Fruit fly (Drosophila melanogaster) whole organism, embryonic: ENCODE data around the gene Sp7.
A peak's percentile ranks its signal among the peaks of the same experiment; 100 is the strongest.

Experiments used
- Asciz ChIP-seq: fragments of 200-800 bp; sonication (Bioruptor generic); optimal IDR thresholded peaks from 2 replicates; lab custom pipeline; 2017; ENCODE audit warnings: missing biosample characterization, mild to moderate bottlenecking, missing genetic modification characterization, missing genetic modification reagents
- Atf3 ChIP-seq: fragments of 200-800 bp; sonication (Bioruptor generic); optimal IDR thresholded peaks from 3 replicates; lab custom pipeline; 2016; ENCODE audit warnings: missing biosample characterization, missing genetic modification characterization
- CG10209 ChIP-seq: fragments of 200-800 bp; sonication (Bioruptor generic); optimal IDR thresholded peaks from 3 replicates; lab custom pipeline; 2017; ENCODE audit warnings: missing biosample characterization, mild to moderate bottlenecking, missing genetic modification characterization, missing genetic modification reagents
- CG13296 ChIP-seq: fragments of 200-800 bp; sonication (Bioruptor generic); optimal IDR thresholded peaks from 3 replicates; lab custom pipeline; 2018; ENCODE audit warnings: missing biosample characterization, mild to moderate bottlenecking, missing genetic modification characterization
- CG15011 ChIP-seq: fragments of 200-800 bp; sonication (Bioruptor generic); optimal IDR thresholded peaks from 3 replicates; lab custom pipeline; 2018; ENCODE audit warnings: missing biosample characterization, mild to moderate bottlenecking, missing genetic modification characterization
- CG16815 ChIP-seq: fragments of 200-800 bp; sonication (Bioruptor generic); optimal IDR thresholded peaks from 3 replicates; lab custom pipeline; 2017; ENCODE audit warnings: missing biosample characterization, mild to moderate bottlenecking, missing genetic modification characterization
- CG17359 ChIP-seq: fragments of 200-800 bp; sonication (Bioruptor generic); optimal IDR thresholded peaks from 3 replicates; lab custom pipeline; 2018; ENCODE audit warnings: missing biosample characterization, mild to moderate bottlenecking, missing genetic modification characterization, moderate library complexity
- CG2202 ChIP-seq: fragments of 200-800 bp; sonication (Bioruptor generic); optimal IDR thresholded peaks from 2 replicates; lab custom pipeline; 2018; ENCODE audit warnings: missing biosample characterization, mild to moderate bottlenecking, missing genetic modification characterization
- CG32532 ChIP-seq: fragments of 200-800 bp; sonication (Bioruptor generic); IDR thresholded peaks from 2 replicates; pipeline ENCODE4 v1.3.6; 2022; ENCODE audit warnings: missing biosample characterization, missing genetic modification characterization
- CG3407 ChIP-seq: fragments of 200-800 bp; sonication (Bioruptor generic); optimal IDR thresholded peaks from 2 replicates; lab custom pipeline; 2018; ENCODE audit warnings: missing biosample characterization, mild to moderate bottlenecking, missing genetic modification characterization
- CG34376 ChIP-seq: fragments of 200-800 bp; sonication (Bioruptor generic); optimal IDR thresholded peaks from 2 replicates; lab custom pipeline; 2018; ENCODE audit warnings: missing biosample characterization, mild to moderate bottlenecking, missing genetic modification characterization
- CG43689 ChIP-seq: fragments of 200-800 bp; sonication (Bioruptor generic); IDR thresholded peaks from 2 replicates; pipeline ENCODE4 v1.3.6; 2022; ENCODE audit warnings: missing biosample characterization, missing genetic modification characterization
- CG7271 ChIP-seq: fragments of 200-800 bp; sonication (Bioruptor generic); optimal IDR thresholded peaks from 2 replicates; lab custom pipeline; 2018; ENCODE audit warnings: missing biosample characterization, mild to moderate bottlenecking, missing genetic modification characterization, moderate library complexity
- CG7786 ChIP-seq: fragments of 200-800 bp; sonication (Bioruptor generic); optimal IDR thresholded peaks from 2 replicates; lab custom pipeline; 2016; ENCODE audit warnings: missing biosample characterization, missing genetic modification characterization
- CG8765 ChIP-seq: fragments of 200-800 bp; sonication (Bioruptor generic); IDR thresholded peaks from 2 replicates; pipeline ENCODE4 v1.3.6; 2022; ENCODE audit warnings: missing biosample characterization, missing genetic modification characterization
- Deaf1 ChIP-seq: fragments of 200-800 bp; optimal IDR thresholded peaks from 3 replicates; lab custom pipeline; 2019; ENCODE audit warnings: missing biosample characterization, mild to moderate bottlenecking, missing genetic modification characterization, moderate library complexity
- GATAe ChIP-seq: fragments of 200-800 bp; sonication (Bioruptor generic); conservative IDR thresholded peaks from 2 replicates; pipeline ENCODE4 v1.3.6; 2022; ENCODE audit warnings: missing biosample characterization, missing genetic modification characterization
- HmgZ ChIP-seq: fragments of 200-800 bp; sonication (Bioruptor generic); optimal IDR thresholded peaks from 2 replicates; lab custom pipeline; 2018; ENCODE audit warnings: missing biosample characterization, mild to moderate bottlenecking, missing genetic modification characterization
- Hmx ChIP-seq: fragments of 200-800 bp; sonication (Bioruptor generic); optimal IDR thresholded peaks from 2 replicates; lab custom pipeline; 2016; ENCODE audit warnings: missing biosample characterization, missing genetic modification characterization
- Kr ChIP-seq: fragments of 200-800 bp; sonication (Bioruptor generic); optimal IDR thresholded peaks from 2 replicates; lab custom pipeline; 2017; ENCODE audit warnings: missing biosample characterization, mild to moderate bottlenecking, missing genetic modification characterization
- Lim3 ChIP-seq: fragments of 200-800 bp; sonication (Bioruptor generic); IDR thresholded peaks from 2 replicates; pipeline ENCODE4 v1.3.6; 2022; ENCODE audit warnings: missing biosample characterization, missing genetic modification characterization
- NK7.1 ChIP-seq: fragments of 200-800 bp; sonication (Bioruptor generic); optimal IDR thresholded peaks from 3 replicates; lab custom pipeline; 2016; ENCODE audit warnings: missing biosample characterization, missing genetic modification characterization
- Pdp1 ChIP-seq, 2 experiments: fragments of 200-800 bp; sonication (Bioruptor generic); optimal IDR thresholded peaks; 3 replicates each; lab custom pipeline; 2016; ENCODE audit warnings: missing biosample characterization in 2 of 2, missing genetic modification characterization in 2 of 2, mild to moderate bottlenecking in 1 of 2, moderate library complexity in 1 of 2
- Rfx ChIP-seq: fragments of 200-800 bp; sonication (Bioruptor generic); IDR thresholded peaks from 2 replicates; pipeline ENCODE4 v1.3.6; 2022; ENCODE audit warnings: missing biosample characterization, missing genetic modification characterization
- Trl ChIP-seq, 3 experiments: fragments of >200 bp in 2 of 3; fragments of 200-800 bp in 1 of 3; sonication (Bioruptor generic) in 1 of 3; optimal IDR thresholded peaks; 2 replicates in 1 of 3; 3 replicates in 2 of 3; lab custom pipeline; 2016 to 2017; ENCODE audit warnings: missing biosample characterization in 1 of 3, missing genetic modification characterization in 1 of 3
- Usf ChIP-seq: fragments of 200-800 bp; sonication (Bioruptor generic); optimal IDR thresholded peaks from 2 replicates; lab custom pipeline; 2017; ENCODE audit warnings: missing genotype, missing biosample characterization, missing genetic modification characterization
- amos ChIP-seq: fragments of 200-800 bp; sonication (Bioruptor generic); IDR thresholded peaks from 2 replicates; pipeline ENCODE4 v1.3.6; 2022; ENCODE audit warnings: missing biosample characterization, missing genetic modification characterization; ENCODE audit not compliant: partially characterized antibody
- bowl ChIP-seq: fragments of 200-800 bp; sonication (Bioruptor generic); IDR thresholded peaks from 2 replicates; pipeline ENCODE4 v1.3.6; 2022; ENCODE audit warnings: missing biosample characterization, missing genetic modification characterization
- corto ChIP-seq: fragments of 200-800 bp; sonication (Bioruptor generic); optimal IDR thresholded peaks from 2 replicates; lab custom pipeline; 2016; ENCODE audit warnings: missing biosample characterization, mild to moderate bottlenecking, missing genetic modification characterization, moderate library complexity
- crc ChIP-seq: fragments of 200-800 bp; sonication (Bioruptor generic); optimal IDR thresholded peaks from 2 replicates; lab custom pipeline; 2016; ENCODE audit warnings: missing biosample characterization, missing genetic modification characterization
- crp ChIP-seq, 2 experiments: fragments of 200-800 bp; sonication (Bioruptor generic); optimal IDR thresholded peaks; 2 replicates in 1 of 2; 3 replicates in 1 of 2; lab custom pipeline; 2017; ENCODE audit warnings: missing biosample characterization in 2 of 2, missing genetic modification characterization in 2 of 2, mild to moderate bottlenecking in 1 of 2, moderate library complexity in 1 of 2
- dm ChIP-seq: fragments of 200-800 bp; sonication (Bioruptor generic); optimal IDR thresholded peaks from 3 replicates; lab custom pipeline; 2016; ENCODE audit warnings: missing biosample characterization, missing genetic modification characterization
- exex ChIP-seq: fragments of 200-800 bp; sonication (Bioruptor generic); optimal IDR thresholded peaks from 4 replicates; lab custom pipeline; 2018; ENCODE audit warnings: missing biosample characterization, mild to moderate bottlenecking, missing genetic modification characterization, moderate library complexity
- grn ChIP-seq: fragments of 200-800 bp; sonication (Bioruptor generic); optimal IDR thresholded peaks from 3 replicates; lab custom pipeline; 2017; ENCODE audit warnings: missing biosample characterization, missing genetic modification characterization
- hth ChIP-seq: fragments of >200 bp; optimal IDR thresholded peaks from 2 replicates; lab custom pipeline; 2017; ENCODE audit warnings: inconsistent platforms
- jing ChIP-seq: fragments of 200-800 bp; sonication (Bioruptor generic); optimal IDR thresholded peaks from 2 replicates; lab custom pipeline; 2018; ENCODE audit warnings: missing biosample characterization, mild to moderate bottlenecking, missing genetic modification characterization
- kah ChIP-seq: fragments of 200-800 bp; sonication (Bioruptor generic); optimal IDR thresholded peaks from 2 replicates; lab custom pipeline; 2018; ENCODE audit warnings: missing biosample characterization, mild to moderate bottlenecking, missing genetic modification characterization
- kay ChIP-seq: fragments of 200-800 bp; sonication (Bioruptor generic); optimal IDR thresholded peaks from 2 replicates; lab custom pipeline; 2016; ENCODE audit warnings: missing biosample characterization, missing genetic modification characterization
- lab ChIP-seq: fragments of 200-800 bp; sonication (Bioruptor generic); optimal IDR thresholded peaks from 3 replicates; lab custom pipeline; 2017; ENCODE audit warnings: missing biosample characterization, missing genetic modification characterization, mild to moderate bottlenecking, moderate library complexity, missing genetic modification reagents
- lbe ChIP-seq: fragments of 200-800 bp; sonication (Bioruptor generic); optimal IDR thresholded peaks from 2 replicates; lab custom pipeline; 2016; ENCODE audit warnings: missing biosample characterization, mild to moderate bottlenecking, missing genetic modification characterization
- mirr ChIP-seq: fragments of 200-800 bp; sonication (Bioruptor generic); optimal IDR thresholded peaks from 3 replicates; lab custom pipeline; 2018; ENCODE audit warnings: missing biosample characterization, mild to moderate bottlenecking, missing genetic modification characterization
- nau ChIP-seq: fragments of 200-800 bp; sonication (Bioruptor generic); optimal IDR thresholded peaks from 3 replicates; lab custom pipeline; 2017; ENCODE audit warnings: missing biosample characterization, mild to moderate bottlenecking, missing genetic modification characterization, missing genetic modification reagents
- psq ChIP-seq: fragments of 200-800 bp; sonication (Bioruptor generic); optimal IDR thresholded peaks from 2 replicates; lab custom pipeline; 2017; ENCODE audit warnings: missing biosample characterization, missing genetic modification characterization
- scrt ChIP-seq: fragments of 200-800 bp; sonication (Bioruptor generic); optimal IDR thresholded peaks from 2 replicates; lab custom pipeline; 2018; ENCODE audit warnings: missing biosample characterization, mild to moderate bottlenecking, missing genetic modification characterization, moderate library complexity
- sd ChIP-seq: fragments of 200-800 bp; sonication (Bioruptor generic); optimal IDR thresholded peaks from 3 replicates; lab custom pipeline; 2018; ENCODE audit warnings: missing biosample characterization, mild to moderate bottlenecking, missing genetic modification characterization, moderate library complexity
- slp2 ChIP-seq: fragments of 200-800 bp; sonication (Bioruptor generic); optimal IDR thresholded peaks from 2 replicates; lab custom pipeline; 2016; ENCODE audit warnings: missing biosample characterization, missing genetic modification characterization
- sob ChIP-seq: fragments of 200-800 bp; sonication (Bioruptor generic); IDR thresholded peaks from 2 replicates; pipeline ENCODE4 v1.3.6; 2022; ENCODE audit warnings: missing biosample characterization, missing genetic modification characterization
- stc ChIP-seq: fragments of 200-800 bp; sonication (Bioruptor generic); IDR thresholded peaks from 2 replicates; pipeline ENCODE4 v1.3.6; 2022; ENCODE audit warnings: missing biosample characterization, missing genetic modification characterization
- sug ChIP-seq: fragments of 200-800 bp; optimal IDR thresholded peaks from 2 replicates; lab custom pipeline; 2019; ENCODE audit warnings: missing biosample characterization, mild to moderate bottlenecking, missing genetic modification characterization, moderate library complexity
- twi ChIP-seq: fragments of 200-800 bp; optimal IDR thresholded peaks from 2 replicates; lab custom pipeline; 2019; ENCODE audit warnings: missing biosample characterization, mild to moderate bottlenecking, missing genetic modification characterization, moderate library complexity

Gene Sp7

DNA sequence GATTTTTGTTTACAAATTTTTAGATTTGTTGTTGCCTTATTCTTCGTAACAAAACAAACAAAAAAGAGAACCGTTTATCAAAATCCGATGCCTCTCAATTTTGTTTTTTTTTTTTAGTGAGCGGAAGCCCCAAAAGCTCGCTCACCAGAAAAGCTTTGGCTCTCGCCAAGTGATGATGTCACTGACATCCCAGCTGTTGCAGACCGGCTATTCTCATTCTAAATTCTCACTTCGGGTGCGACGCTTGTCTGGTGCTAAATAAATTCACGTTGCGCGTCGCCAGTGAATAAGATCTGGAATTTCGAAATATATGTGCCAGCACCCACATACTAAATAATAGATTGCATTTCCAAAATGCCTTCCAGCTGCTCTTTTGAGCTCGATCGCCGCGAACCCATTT, 34.3 kb downstream of the Sp7 start, which contains the start of gene CG2641 (continued):
- TF ChIP-seq Pdp1 (GFP tag; optimal IDR thresholded peaks at IDR 0.05; lab: Kevin White, UChicago): peak in 1 of 2 experiments; percentile 53
- TF ChIP-seq psq (GFP tag; lab: Kevin White, UChicago): no peak
- peak; percentile 36; the same call in 1 of the 2 replicates for TF ChIP-seq CG32532 (GFP tag; lab: Robert Waterston, UW)
- TF ChIP-seq bowl (GFP tag; lab: Robert Waterston, UW): no peak
- TF ChIP-seq CG15011 (GFP tag; lab: Kevin White, UChicago): no peak
- no peak for TF ChIP-seq CG16815 (GFP tag; lab: Kevin White, UChicago)
- peak in 1 of 2 experiments; percentile 63 for TF ChIP-seq crp (GFP tag; optimal IDR thresholded peaks at IDR 0.05; lab: Kevin White, UChicago)
- TF ChIP-seq slp2 (GFP tag; lab: Kevin White, UChicago): no peak
- no peak for TF ChIP-seq sob (GFP tag; lab: Robert Waterston, UW)
- peak; percentile 68 for TF ChIP-seq corto
- no peak for TF ChIP-seq nau (GFP tag; lab: Kevin White, UChicago)
- TF ChIP-seq amos: peak; percentile 8; the same call in 1 of the 2 replicates
- peak; percentile 71 to 89 for TF ChIP-seq Trl (optimal IDR thresholded peaks at IDR 0.05; lab: Kevin White, UChicago)
- TF ChIP-seq Trl (GFP tag; optimal IDR thresholded peaks at IDR 0.05; lab: Kevin White, UChicago): no peak
- TF ChIP-seq CG43689: no peak
- TF ChIP-seq CG34376 (GFP tag; lab: Kevin White, UChicago): peak; percentile 47
- TF ChIP-seq NK7.1 (GFP tag; lab: Kevin White, UChicago): no peak
- peak; percentile 23 for TF ChIP-seq lab (GFP tag; lab: Kevin White, UChicago)
- TF ChIP-seq scrt (GFP tag; lab: Kevin White, UChicago): peak; percentile 13
- peak; percentile 34 for TF ChIP-seq Deaf1 (tag; lab: Kevin White, UChicago)
- TF ChIP-seq sd: peak; percentile 66
- peak; percentile 34 for TF ChIP-seq Atf3 (GFP tag; lab: Kevin White, UChicago)
- no peak for TF ChIP-seq CG3407 (GFP tag; lab: Kevin White, UChicago)
- peak; percentile 61 for TF ChIP-seq lbe (GFP tag; lab: Kevin White, UChicago)
- peak; percentile 42 for TF ChIP-seq CG13296 (GFP tag; lab: Kevin White, UChicago)
- TF ChIP-seq crc (GFP tag; lab: Kevin White, UChicago): no peak
- no peak for TF ChIP-seq CG10209
- no peak for TF ChIP-seq hth (lab: Kevin White, UChicago)
- no peak for TF ChIP-seq Rfx
- no peak for TF ChIP-seq Hmx (GFP tag; lab: Kevin White, UChicago)
- TF ChIP-seq CG7786 (GFP tag; lab: Kevin White, UChicago): no peak
- TF ChIP-seq CG8765 (GFP tag; lab: Robert Waterston, UW): no peak

DNA sequence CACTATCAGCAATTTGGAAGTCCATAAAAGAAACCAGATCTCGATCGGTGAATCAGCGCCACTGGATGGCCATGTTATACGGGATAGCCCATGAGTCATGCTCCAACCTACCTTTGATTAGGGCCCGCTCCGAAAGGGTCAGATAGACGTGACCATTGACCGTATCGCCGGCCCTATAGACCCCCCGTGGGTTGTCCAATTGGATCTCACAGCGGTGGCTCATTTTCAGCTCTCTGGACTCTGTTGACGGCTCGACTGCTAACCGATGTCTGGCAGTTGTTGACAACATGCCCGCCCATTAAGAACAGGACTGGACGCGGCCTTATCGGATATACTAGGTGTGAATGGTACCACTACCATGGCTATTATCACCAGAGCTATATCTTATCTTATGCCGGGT, 38.9 kb downstream of the Sp7 start, which contains the start of gene CG18744:
CG18744 (minus strand) TSS at position 247 of the 400 bp plus-strand sequence.
- TF ChIP-seq Kr (GFP tag; lab: Kevin White, UChicago) (no peak), jing (no peak), sug (tag; lab: Kevin White, UChicago) (peak; percentile 100), CG7271 (tag; lab: Kevin White, UChicago) (no peak), exex (tag; lab: Kevin White, UChicago) (peak; percentile 70), amos (peak; percentile 14; the same call in 1 of the 2 replicates), Usf (no peak), lab (GFP tag; lab: Kevin White, UChicago) (peak; percentile 23), dm (GFP tag; lab: Kevin White, UChicago) (no peak), kay (GFP tag; lab: Kevin White, UChicago) (peak; percentile 24), Asciz (no peak), grn (GFP tag; lab: Kevin White, UChicago) (peak; percentile 63), GATAe (GFP tag; lab: Robert Waterston, UW) (peak; percentile 84), stc (GFP tag; lab: Robert Waterston, UW) (no peak), Lim3 (GFP tag; lab: Robert Waterston, UW) (0 out of 2 replicates have a peak, but pooled peaks have one; percentile 26), mirr (GFP tag; lab: Kevin White, UChicago) (peak; percentile 54), CG17359 (tag; lab: Kevin White, UChicago) (no peak), HmgZ (peak; percentile 44), twi (tag; lab: Kevin White, UChicago) (no peak), kah (no peak), CG2202 (tag; lab: Kevin White, UChicago) (no peak)
